Worm (Caenorhabditis elegans) whole organism, young adult: ENCODE measurements around the gene Y43F8B.17.

Experiments used
- B0019.2 ChIP-seq: fragments of 200-800 bp; sonication (Bioruptor generic); conservative IDR thresholded peaks from 2 replicates; pipeline ENCODE4 v1.3.6; 2022; ENCODE audit warnings: missing genetic modification reagents, missing genetic modification characterization, missing compliant biosample characterization
- C17E4.6 ChIP-seq: fragments of 200-800 bp; sonication (Bioruptor generic); IDR thresholded peaks from 2 replicates; pipeline ENCODE4 v1.3.6; 2022; ENCODE audit warnings: missing genetic modification reagents, missing genetic modification characterization, missing compliant biosample characterization
- F23B12.7 ChIP-seq: sonication (generic microtip); optimal IDR thresholded peaks from 2 replicates; lab custom pipeline; 2017; ENCODE audit warnings: missing genetic modification characterization, mild to moderate bottlenecking, missing compliant biosample characterization, antibody characterized with exemption, moderate library complexity; ENCODE audit not compliant: insufficient read depth
- F37B4.10 ChIP-seq: fragments of 200-800 bp; sonication (Bioruptor generic); IDR thresholded peaks from 2 replicates; pipeline ENCODE4 v1.3.6; 2022; ENCODE audit warnings: missing genetic modification characterization, missing compliant biosample characterization
- F39B2.1 ChIP-seq: fragments of 200-800 bp; sonication (Bioruptor generic); IDR thresholded peaks from 2 replicates; pipeline ENCODE4 v1.3.6; 2022; ENCODE audit warnings: missing genetic modification reagents, missing genetic modification characterization, missing compliant biosample characterization
- F49E8.2 ChIP-seq: sonication (generic microtip); optimal IDR thresholded peaks from 3 replicates; lab custom pipeline; 2017; ENCODE audit warnings: missing genetic modification characterization, mild to moderate bottlenecking, missing compliant biosample characterization, antibody characterized with exemption, moderate library complexity; ENCODE audit not compliant: insufficient read depth
- F57C9.4 ChIP-seq: sonication (generic microtip); optimal IDR thresholded peaks from 2 replicates; lab custom pipeline; 2017; ENCODE audit warnings: mild to moderate bottlenecking, missing genetic modification characterization, missing compliant biosample characterization
- T07F8.4 ChIP-seq: sonication (generic microtip); optimal IDR thresholded peaks from 2 replicates; lab custom pipeline; 2016; ENCODE audit warnings: mild to moderate bottlenecking, missing genetic modification characterization, moderate library complexity, missing compliant biosample characterization
- Y53F4B.3 ChIP-seq: fragments of 200-800 bp; sonication (Bioruptor generic); IDR thresholded peaks from 2 replicates; pipeline ENCODE4 v1.3.6; 2022; ENCODE audit warnings: missing genetic modification reagents, missing genetic modification characterization, missing compliant biosample characterization
- Y53G8AR.9 ChIP-seq: fragments of 200-800 bp; sonication (Bioruptor generic); conservative IDR thresholded peaks from 2 replicates; pipeline ENCODE4 v1.3.6; 2022; ENCODE audit warnings: missing genetic modification reagents, missing genetic modification characterization, missing compliant biosample characterization
- ama-1 ChIP-seq, 3 experiments: fragments of 150-350 bp in 1 of 3; sonication (generic microtip) in 2 of 3; optimal IDR thresholded peaks; 2 replicates each; lab custom pipeline; 2014 to 2018; ENCODE audit warnings: missing biosample characterization in 2 of 3, missing genetic modification characterization in 2 of 3, missing genetic modification reagents in 2 of 3
- atf-7 ChIP-seq: sonication (generic microtip); optimal IDR thresholded peaks from 2 replicates; lab custom pipeline; 2017; ENCODE audit warnings: mild to moderate bottlenecking, missing genetic modification characterization, missing compliant biosample characterization
- athp-1 ChIP-seq: sonication (generic microtip); optimal IDR thresholded peaks from 2 replicates; lab custom pipeline; 2017; ENCODE audit warnings: mild to moderate bottlenecking, missing genetic modification characterization, missing compliant biosample characterization
- attf-6 ChIP-seq: fragments of 200-800 bp; sonication (Bioruptor generic); IDR thresholded peaks from 2 replicates; pipeline ENCODE4 v1.3.6; 2022; ENCODE audit warnings: missing genetic modification reagents, missing genetic modification characterization, missing compliant biosample characterization
- ceh-100 ChIP-seq: fragments of 200-800 bp; sonication (Bioruptor generic); IDR thresholded peaks from 2 replicates; pipeline ENCODE4 v1.3.6; 2022; ENCODE audit warnings: missing genetic modification reagents, missing genetic modification characterization, missing compliant biosample characterization
- ceh-27 ChIP-seq: fragments of 200-800 bp; sonication (Bioruptor generic); optimal IDR thresholded peaks from 2 replicates; lab custom pipeline; 2018; ENCODE audit warnings: mild to moderate bottlenecking, missing genetic modification characterization, moderate library complexity, missing compliant biosample characterization
- ceh-40 ChIP-seq: fragments of 200-800 bp; sonication (Bioruptor generic); IDR thresholded peaks from 2 replicates; pipeline ENCODE4 v1.3.6; 2022; ENCODE audit warnings: missing genetic modification characterization, missing compliant biosample characterization
- chd-7 ChIP-seq: sonication (generic microtip); optimal IDR thresholded peaks from 2 replicates; lab custom pipeline; 2016; ENCODE audit warnings: mild to moderate bottlenecking, missing genetic modification characterization, moderate library complexity, missing compliant biosample characterization
- die-1 ChIP-seq: sonication (generic microtip); optimal IDR thresholded peaks from 2 replicates; lab custom pipeline; 2016; ENCODE audit warnings: missing genotype, mild to moderate bottlenecking, missing genetic modification characterization, missing compliant biosample characterization
- egl-18 ChIP-seq: fragments of 200-800 bp; sonication (Bioruptor generic); IDR thresholded peaks from 2 replicates; pipeline ENCODE4 v1.3.6; 2022; ENCODE audit warnings: missing genetic modification reagents, missing genetic modification characterization, missing compliant biosample characterization
- ekl-4 ChIP-seq: fragments of 200-800 bp; sonication (Bioruptor generic); IDR thresholded peaks from 2 replicates; pipeline ENCODE4 v1.3.6; 2022; ENCODE audit warnings: missing genetic modification reagents, missing genetic modification characterization, missing compliant biosample characterization
- hsf-1 ChIP-seq: fragments of 200-800 bp; sonication (Bioruptor generic); IDR thresholded peaks from 2 replicates; pipeline ENCODE4 v1.3.6; 2022; ENCODE audit warnings: missing genetic modification reagents, missing genetic modification characterization, missing compliant biosample characterization
- lin-26 ChIP-seq: fragments of 200-800 bp; sonication (Bioruptor generic); IDR thresholded peaks from 2 replicates; pipeline ENCODE4 v1.3.6; 2022; ENCODE audit warnings: missing genetic modification reagents, missing genetic modification characterization, missing compliant biosample characterization
- lin-35 ChIP-seq, 3 experiments: fragments of 150-350 bp in 2 of 3; sonication (generic microtip) in 1 of 3; optimal IDR thresholded peaks; 2 replicates each; lab custom pipeline; 2014 to 2018; ENCODE audit warnings: missing biosample characterization in 3 of 3, missing genetic modification characterization in 3 of 3, missing genetic modification reagents in 3 of 3
- lin-40 ChIP-seq: sonication (generic microtip); optimal IDR thresholded peaks from 2 replicates; lab custom pipeline; 2016; ENCODE audit warnings: missing genetic modification characterization, mild to moderate bottlenecking, missing compliant biosample characterization, missing genotype, missing genetic modification reagents
- madf-8 ChIP-seq: fragments of 200-800 bp; sonication (Bioruptor generic); conservative IDR thresholded peaks from 2 replicates; pipeline ENCODE4 v1.3.6; 2022; ENCODE audit warnings: missing genetic modification reagents, missing genetic modification characterization, missing compliant biosample characterization
- mes-4 ChIP-seq: sonication (generic microtip); optimal IDR thresholded peaks from 2 replicates; lab custom pipeline; 2016; ENCODE audit warnings: missing genotype, missing genetic modification characterization, missing compliant biosample characterization
- mxl-1 ChIP-seq: sonication (generic microtip); optimal IDR thresholded peaks from 2 replicates; lab custom pipeline; 2016; ENCODE audit warnings: missing genetic modification characterization, missing compliant biosample characterization
- nfya-1 ChIP-seq: sonication (generic microtip); optimal IDR thresholded peaks from 2 replicates; lab custom pipeline; 2017; ENCODE audit warnings: antibody characterized with exemption, missing compliant biosample characterization, missing genetic modification characterization, borderline replicate concordance; ENCODE audit not compliant: insufficient read depth
- nfya-2 ChIP-seq: fragments of 200-800 bp; sonication (Bioruptor generic); IDR thresholded peaks from 2 replicates; pipeline ENCODE4 v1.3.6; 2022; ENCODE audit warnings: missing genetic modification reagents, missing genetic modification characterization, missing compliant biosample characterization
- nfyb-1 ChIP-seq: fragments of 200-800 bp; sonication (Bioruptor generic); IDR thresholded peaks from 2 replicates; pipeline ENCODE4 v1.3.6; 2022; ENCODE audit warnings: missing genetic modification reagents, missing genetic modification characterization, missing compliant biosample characterization
- nhr-120 ChIP-seq: fragments of 200-800 bp; sonication (Bioruptor generic); IDR thresholded peaks from 2 replicates; pipeline ENCODE4 v1.3.6; 2022; ENCODE audit warnings: missing genetic modification characterization, missing compliant biosample characterization
- nhr-90 ChIP-seq: sonication (generic microtip); optimal IDR thresholded peaks from 2 replicates; lab custom pipeline; 2016; ENCODE audit warnings: missing genotype, mild to moderate bottlenecking, missing genetic modification characterization, missing compliant biosample characterization
- rcor-1 ChIP-seq: fragments of 200-800 bp; sonication (Bioruptor generic); IDR thresholded peaks from 2 replicates; pipeline ENCODE4 v1.3.6; 2022; ENCODE audit warnings: missing genetic modification reagents, missing genetic modification characterization, missing compliant biosample characterization
- sdz-38 ChIP-seq: sonication (generic microtip); optimal IDR thresholded peaks from 2 replicates; lab custom pipeline; 2016; ENCODE audit warnings: missing genotype, missing genetic modification characterization, missing compliant biosample characterization
- sea-2 ChIP-seq: fragments of 200-800 bp; sonication (Bioruptor generic); IDR thresholded peaks from 2 replicates; pipeline ENCODE4 v1.3.6; 2022; ENCODE audit warnings: missing genetic modification characterization, missing compliant biosample characterization
- snpc-1.1 ChIP-seq: sonication (generic microtip); optimal IDR thresholded peaks from 2 replicates; lab custom pipeline; 2017; ENCODE audit warnings: missing genetic modification characterization, mild to moderate bottlenecking, missing compliant biosample characterization, antibody characterized with exemption, moderate library complexity, missing genotype, missing genetic modification reagents; ENCODE audit not compliant: insufficient read depth
- snpc-3.4 ChIP-seq: sonication (generic microtip); optimal IDR thresholded peaks from 2 replicates; lab custom pipeline; 2017; ENCODE audit warnings: missing genetic modification characterization, mild to moderate bottlenecking, missing compliant biosample characterization, antibody characterized with exemption, moderate library complexity, missing genotype, missing genetic modification reagents
- tbp1 ChIP-seq: fragments of 200-800 bp; sonication (Bioruptor generic); optimal IDR thresholded peaks from 2 replicates; lab custom pipeline; 2018; ENCODE audit warnings: mild to moderate bottlenecking, missing genetic modification characterization, missing compliant biosample characterization
- tbx-9 ChIP-seq: sonication (generic microtip); optimal IDR thresholded peaks from 2 replicates; lab custom pipeline; 2016; ENCODE audit warnings: borderline replicate concordance, missing genetic modification characterization, inconsistent platforms, missing compliant biosample characterization
- ztf-22 ChIP-seq: fragments of 200-800 bp; sonication (Bioruptor generic); optimal IDR thresholded peaks from 2 replicates; lab custom pipeline; 2018; ENCODE audit warnings: mild to moderate bottlenecking, missing genetic modification characterization, moderate library complexity, missing compliant biosample characterization
- ztf-6 ChIP-seq: fragments of 200-800 bp; sonication (Bioruptor generic); IDR thresholded peaks from 2 replicates; pipeline ENCODE4 v1.3.6; 2022; ENCODE audit warnings: missing genetic modification reagents, missing genetic modification characterization, missing compliant biosample characterization

Y43F8B.17 gene

DNA sequence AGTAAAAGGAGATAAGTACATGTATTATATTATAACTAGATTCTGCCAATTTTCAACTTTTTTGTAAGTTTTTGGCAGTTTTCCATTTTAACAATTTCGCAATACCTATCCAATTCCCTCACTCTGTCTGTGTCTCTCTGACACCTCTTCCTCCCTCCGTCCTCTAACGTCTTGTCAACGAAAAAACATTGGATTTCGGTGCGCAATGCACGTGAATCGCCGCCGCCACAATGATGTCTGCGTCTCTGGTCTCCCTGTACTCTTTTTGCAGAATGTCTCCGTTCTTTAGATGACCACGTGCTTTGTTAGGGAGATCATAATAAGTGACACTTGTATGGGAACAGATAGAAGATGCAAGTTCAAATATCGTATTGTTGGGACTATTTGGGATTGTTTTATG lies 44.6 kb downstream of the Y43F8B.17 start (continued):
- no peak for TF ChIP-seq ama-1 (optimal IDR thresholded peaks at IDR 0.05; lab: Kevin White, UChicago)
- TF ChIP-seq ama-1 (GFP tag; optimal IDR thresholded peaks at IDR 0.05; lab: Kevin White, UChicago) = no peak
- TF ChIP-seq chd-7 = peak; percentile 92
- no peak for TF ChIP-seq ceh-40 (GFP tag; lab: Robert Waterston, UW)
- peak; percentile 64; the same call in 1 of the 2 replicates for TF ChIP-seq ekl-4 (GFP tag; lab: Robert Waterston, UW)
- peak in 1 of 3 experiments; percentile 48 for TF ChIP-seq lin-35 (GFP tag; optimal IDR thresholded peaks at IDR 0.05; lab: Kevin White, UChicago)
- TF ChIP-seq nhr-90 (tag; lab: Kevin White, UChicago) = peak; percentile 47
- TF ChIP-seq T07F8.4 (tag; lab: Kevin White, UChicago) = no peak
- no peak for TF ChIP-seq hsf-1
- TF ChIP-seq tbp1 (GFP tag; lab: Kevin White, UChicago) = peak; percentile 63
- no peak for TF ChIP-seq athp-1 (tag; lab: Kevin White, UChicago)
- no peak for TF ChIP-seq F57C9.4 (tag; lab: Kevin White, UChicago)
- TF ChIP-seq ceh-100 (GFP tag; lab: Robert Waterston, UW) = no peak
- 0 out of 2 replicates have a peak, but pooled peaks have one; percentile 22 for TF ChIP-seq sea-2 (GFP tag; lab: Robert Waterston, UW)
- TF ChIP-seq F23B12.7 (tag; lab: Kevin White, UChicago) = no peak
- TF ChIP-seq die-1 (tag; lab: Kevin White, UChicago) = peak; percentile 64
- no peak for TF ChIP-seq ztf-6
- TF ChIP-seq mxl-1 (tag; lab: Kevin White, UChicago) = no peak
- peak; percentile 92 for TF ChIP-seq atf-7 (tag; lab: Kevin White, UChicago)
- TF ChIP-seq tbx-9 (tag; lab: Kevin White, UChicago) = no peak
- TF ChIP-seq mes-4 (tag; lab: Kevin White, UChicago) = no peak
- TF ChIP-seq rcor-1 (GFP tag; lab: Robert Waterston, UW) = 0 out of 2 replicates have a peak, but pooled peaks have one; percentile 33
- no peak for TF ChIP-seq snpc-1.1
- TF ChIP-seq attf-6 = no peak
- TF ChIP-seq Y53F4B.3 (GFP tag; lab: Robert Waterston, UW) = no peak
- TF ChIP-seq egl-18 (GFP tag; lab: Robert Waterston, UW) = no peak
- no peak for TF ChIP-seq madf-8 (GFP tag; lab: Robert Waterston, UW)
- peak; percentile 23; the same call in 1 of the 2 replicates for TF ChIP-seq lin-26 (GFP tag; lab: Robert Waterston, UW)
- TF ChIP-seq nfya-2 (GFP tag; lab: Robert Waterston, UW) = no peak
- no peak for TF ChIP-seq nhr-120
- no peak for TF ChIP-seq snpc-3.4 (tag; lab: Kevin White, UChicago)
- no peak for TF ChIP-seq C17E4.6 (GFP tag; lab: Robert Waterston, UW)
- no peak for TF ChIP-seq B0019.2 (GFP tag; lab: Robert Waterston, UW)
- TF ChIP-seq F37B4.10 = no peak
- no peak for TF ChIP-seq F49E8.2
- no peak for TF ChIP-seq sdz-38 (tag; lab: Kevin White, UChicago)
- TF ChIP-seq nfyb-1 (GFP tag; lab: Robert Waterston, UW) = peak; percentile 73
- TF ChIP-seq ceh-27 (GFP tag; lab: Kevin White, UChicago) = peak; percentile 95
- TF ChIP-seq Y53G8AR.9 (GFP tag; lab: Robert Waterston, UW) = peak; percentile 85; the same call in 1 of the 2 replicates
- no peak for TF ChIP-seq nfya-1
- TF ChIP-seq F39B2.1 = no peak
- TF ChIP-seq lin-40 (tag; lab: Kevin White, UChicago) = peak; percentile 97
- TF ChIP-seq ztf-22 = peak; percentile 74
